Worm (Caenorhabditis elegans) whole organism, L1 larva: ENCODE data around the gene clc-7.

Source experiments
- fkh-10 ChIP-seq: sonication (generic microtip); optimal IDR thresholded peaks from 2 replicates; lab custom pipeline; 2017; ENCODE audit warnings: missing biosample characterization, missing genetic modification reagents, missing genetic modification characterization
- fos-1 ChIP-seq: fragments of 150-350 bp; optimal IDR thresholded peaks from 2 replicates; lab custom pipeline; 2014; ENCODE audit warnings: missing biosample characterization, missing genetic modification characterization
- ztf-4 ChIP-seq: fragments of 150-350 bp; optimal IDR thresholded peaks from 2 replicates; lab custom pipeline; 2014; ENCODE audit warnings: missing biosample characterization, missing genetic modification characterization

DNA sequence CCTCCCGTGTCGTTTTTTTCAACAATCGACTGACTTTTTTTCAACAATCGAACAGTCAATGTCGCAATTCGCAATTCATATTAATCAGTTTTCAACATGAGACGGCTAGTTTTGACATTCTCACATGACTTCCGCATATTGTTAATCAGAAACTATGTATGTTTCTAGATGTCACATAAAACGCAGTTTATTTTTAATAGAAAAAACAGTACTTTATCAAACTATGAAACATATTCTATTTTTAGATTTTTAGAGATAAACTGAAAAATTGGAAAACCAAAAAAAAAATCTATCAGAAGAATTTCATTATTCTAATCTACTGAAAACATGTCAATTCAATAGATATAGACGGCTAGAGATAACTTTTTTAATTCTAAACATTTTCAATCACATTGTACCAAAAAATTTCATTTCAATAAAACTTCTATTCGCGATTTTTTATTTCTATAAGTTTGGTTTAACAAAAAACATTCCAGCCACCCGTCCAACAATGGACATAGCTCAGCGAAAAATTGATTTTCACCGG is 19.5 kb downstream of the clc-7 start, which contains the start of gene pnk-4:
- TF ChIP-seq fkh-10 (GFP tag; lab: Kevin White, UChicago), result no peak
- TF ChIP-seq fos-1 (tag; lab: Kevin White, UChicago), result no peak
- TF ChIP-seq ztf-4 (tag; lab: Kevin White, UChicago), result no peak
